Fruit fly (Drosophila melanogaster) whole organism, pupa: ENCODE measurements around the gene Lcp65Ag2.
A peak's percentile ranks its signal among the peaks of the same experiment; 100 is the strongest.

Experiments used
- CG10348 ChIP-seq: fragments of 200-800 bp; sonication (Bioruptor generic); IDR thresholded peaks from 2 replicates; pipeline ENCODE4 v1.3.6; 2022; ENCODE audit warnings: missing biosample characterization, missing genetic modification characterization
- CG12605 ChIP-seq: fragments of 200-800 bp; sonication (Bioruptor generic); IDR thresholded peaks from 2 replicates; pipeline ENCODE4 v1.3.6; 2022; ENCODE audit warnings: missing biosample characterization, missing genetic modification characterization
- CG13204 ChIP-seq: fragments of 200-800 bp; sonication (Bioruptor generic); optimal IDR thresholded peaks from 2 replicates; lab custom pipeline; 2018; ENCODE audit warnings: missing biosample characterization, mild to moderate bottlenecking, missing genetic modification characterization, moderate library complexity
- CG14655 ChIP-seq: fragments of 200-800 bp; sonication (Bioruptor generic); optimal IDR thresholded peaks from 3 replicates; lab custom pipeline; 2017; ENCODE audit warnings: mild to moderate bottlenecking, missing biosample characterization, missing genetic modification reagents, missing genetic modification characterization
- CG15710 ChIP-seq: fragments of 200-800 bp; sonication (Bioruptor generic); optimal IDR thresholded peaks from 2 replicates; lab custom pipeline; 2018; ENCODE audit warnings: missing biosample characterization, mild to moderate bottlenecking, missing genetic modification characterization, moderate library complexity
- CG17806 ChIP-seq: fragments of 200-800 bp; sonication (Bioruptor generic); optimal IDR thresholded peaks from 2 replicates; lab custom pipeline; 2018; ENCODE audit warnings: missing biosample characterization, mild to moderate bottlenecking, missing genetic modification characterization, moderate library complexity
- CG32121 ChIP-seq: fragments of 200-800 bp; sonication (Bioruptor generic); IDR thresholded peaks from 2 replicates; pipeline ENCODE4 v1.3.6; 2022; ENCODE audit warnings: missing biosample characterization, missing genetic modification characterization
- CG34367 ChIP-seq: fragments of 200-800 bp; sonication (Bioruptor generic); optimal IDR thresholded peaks from 2 replicates; lab custom pipeline; 2018; ENCODE audit warnings: missing biosample characterization, mild to moderate bottlenecking, missing genetic modification characterization
- CG4496 ChIP-seq: fragments of 200-800 bp; sonication (Bioruptor generic); IDR thresholded peaks from 3 replicates; pipeline ENCODE4 v1.3.6; 2022; ENCODE audit warnings: missing biosample characterization, missing genetic modification characterization
- CG8159 ChIP-seq: fragments of 200-800 bp; sonication (Bioruptor generic); optimal IDR thresholded peaks from 3 replicates; lab custom pipeline; 2018; ENCODE audit warnings: missing biosample characterization, mild to moderate bottlenecking, missing genetic modification characterization, moderate library complexity
- CG8301 ChIP-seq: fragments of 200-800 bp; sonication (Bioruptor generic); optimal IDR thresholded peaks from 2 replicates; lab custom pipeline; 2018; ENCODE audit warnings: missing biosample characterization, mild to moderate bottlenecking, missing genetic modification characterization
- CG9948 ChIP-seq: fragments of 200-800 bp; sonication (Bioruptor generic); optimal IDR thresholded peaks from 2 replicates; lab custom pipeline; 2018; ENCODE audit warnings: missing biosample characterization, mild to moderate bottlenecking, missing genetic modification characterization, moderate library complexity
- D1 ChIP-seq: fragments of 200-800 bp; sonication (Bioruptor generic); optimal IDR thresholded peaks from 2 replicates; lab custom pipeline; 2018; ENCODE audit warnings: missing biosample characterization, mild to moderate bottlenecking, missing genetic modification characterization, moderate library complexity
- EcR ChIP-seq: fragments of 200-800 bp; sonication (Bioruptor generic); optimal IDR thresholded peaks from 3 replicates; lab custom pipeline; 2019; ENCODE audit warnings: missing biosample characterization, missing genetic modification characterization, mild to moderate bottlenecking, moderate library complexity, missing genetic modification reagents
- Ets98B ChIP-seq: fragments of 200-800 bp; sonication (Bioruptor generic); IDR thresholded peaks from 2 replicates; pipeline ENCODE4 v1.3.6; 2022; ENCODE audit warnings: missing biosample characterization, missing genetic modification characterization
- Pif1A ChIP-seq: fragments of 200-800 bp; sonication (Bioruptor generic); optimal IDR thresholded peaks from 3 replicates; lab custom pipeline; 2016; ENCODE audit warnings: missing biosample characterization, missing genetic modification characterization
- Pif1B ChIP-seq: fragments of 200-800 bp; sonication (Bioruptor generic); optimal IDR thresholded peaks from 3 replicates; lab custom pipeline; 2016; ENCODE audit warnings: missing biosample characterization, missing genetic modification characterization
- Snoo ChIP-seq: fragments of 200-800 bp; sonication (Bioruptor generic); optimal IDR thresholded peaks from 3 replicates; lab custom pipeline; 2017; ENCODE audit warnings: missing biosample characterization, mild to moderate bottlenecking, missing genetic modification characterization, inconsistent platforms
- fd96Ca ChIP-seq: fragments of 200-800 bp; sonication (Bioruptor generic); IDR thresholded peaks from 3 replicates; pipeline ENCODE4 v1.3.6; 2022; ENCODE audit warnings: missing biosample characterization, missing genetic modification characterization
- gl ChIP-seq: fragments of 200-800 bp; sonication (Bioruptor generic); optimal IDR thresholded peaks from 2 replicates; lab custom pipeline; 2018; ENCODE audit warnings: missing biosample characterization, mild to moderate bottlenecking, missing genetic modification characterization
- rn ChIP-seq: fragments of 200-800 bp; sonication (Bioruptor generic); IDR thresholded peaks from 2 replicates; pipeline ENCODE4 v1.3.6; 2022; ENCODE audit warnings: missing biosample characterization, missing genetic modification characterization

Gene Lcp65Ag2

DNA sequence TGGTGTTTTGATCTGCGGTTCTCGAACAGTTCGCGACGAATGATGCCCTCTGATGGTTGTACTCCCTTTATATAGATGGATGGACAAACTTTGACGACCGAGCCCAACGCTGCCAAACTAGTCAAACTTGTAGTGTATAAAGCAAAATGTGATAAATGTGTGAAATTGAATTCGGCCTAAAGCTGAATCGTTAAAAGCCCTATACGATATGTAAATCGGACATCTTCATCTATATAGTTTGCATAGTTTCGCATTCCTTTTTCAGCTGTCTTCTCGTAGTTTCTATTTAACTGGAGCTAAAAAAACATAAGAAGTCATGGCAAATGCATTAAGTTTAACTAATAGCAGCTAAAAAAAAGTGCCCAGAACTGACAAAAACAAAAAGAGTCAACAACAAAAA lies at the start of gene Lcp65Ag2:
TSS of gene Lcp65Ag2 (minus strand) at position 48 of the 400 bp plus-strand sequence.
- TF ChIP-seq Pif1B (GFP tag; lab: Kevin White, UChicago): no peak
- no peak for TF ChIP-seq CG10348 (GFP tag; lab: Robert Waterston, UW)

- TF ChIP-seq CG15710 (tag; lab: Kevin White, UChicago) (peak; percentile 72), fd96Ca (GFP tag; lab: Robert Waterston, UW) (no peak), CG4496 (GFP tag; lab: Robert Waterston, UW) (peak; percentile 59; the same call in 2 of the 3 replicates), CG9948 (tag; lab: Kevin White, UChicago) (peak; percentile 52), CG32121 (GFP tag; lab: Robert Waterston, UW) (peak; percentile 17; the same call in 1 of the 2 replicates), CG17806 (tag; lab: Kevin White, UChicago) (peak; percentile 40), CG8301 (tag; lab: Kevin White, UChicago) (no peak)
These were observed 48.4 kb upstream of the Lcp65Ag2 start, which contains the start of gene CG10274 for dm6 chr3L:6181776-6182175. CG10274 (minus strand) TSS chr3L:6181829.

DNA sequence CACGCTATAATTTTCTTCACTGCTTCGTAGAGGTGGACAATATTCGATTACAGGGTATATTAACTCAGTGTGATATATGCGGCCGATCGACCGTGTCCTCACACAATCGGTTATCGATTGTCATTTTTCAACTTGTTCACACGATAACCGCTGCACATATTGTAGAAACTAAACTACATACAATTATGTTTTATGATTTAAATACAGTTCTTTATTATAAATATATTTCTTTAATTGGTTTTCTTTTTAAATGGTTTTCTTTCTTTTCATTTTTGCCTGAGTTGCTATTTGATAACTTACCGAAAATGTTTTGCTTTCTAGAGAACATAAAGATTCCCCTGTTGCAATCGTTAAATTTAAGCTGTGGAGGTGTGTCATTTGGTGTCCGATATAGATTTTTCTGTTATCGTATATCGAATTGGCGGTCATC lies 40.4 kb upstream of the Lcp65Ag2 start, which contains the start of the genes fmt and CG7376:
TSS of gene fmt (minus strand) at position 55 of the 430 bp plus-strand sequence.
TSS of gene CG7376 (plus strand) at position 423 of the 430 bp plus-strand sequence.
- peak; percentile 45 for TF ChIP-seq CG9948 (tag; lab: Kevin White, UChicago)
- no peak for TF ChIP-seq D1 (tag; lab: Kevin White, UChicago)

- TF ChIP-seq fd96Ca (GFP tag; lab: Robert Waterston, UW) (no peak), D1 (tag; lab: Kevin White, UChicago) (no peak), CG14655 (GFP tag; lab: Kevin White, UChicago) (no peak), CG10348 (GFP tag; lab: Robert Waterston, UW) (no peak), Pif1B (GFP tag; lab: Kevin White, UChicago) (no peak), CG32121 (GFP tag; lab: Robert Waterston, UW) (no peak), Snoo (tag; lab: Kevin White, UChicago) (no peak), EcR (no peak), gl (tag; lab: Kevin White, UChicago) (no peak), CG8159 (tag; lab: Kevin White, UChicago) (no peak), CG8301 (tag; lab: Kevin White, UChicago) (no peak), Ets98B (no peak), CG17806 (tag; lab: Kevin White, UChicago) (no peak), CG15710 (tag; lab: Kevin White, UChicago) (no peak), CG4496 (GFP tag; lab: Robert Waterston, UW) (no peak), Pif1A (no peak), CG9948 (tag; lab: Kevin White, UChicago) (no peak)
These were observed 29.2 kb upstream of the Lcp65Ag2 start, which contains the start of gene Prdm13 for dm6 chr3L:6162483-6163128. Prdm13 (plus strand) TSS chr3L:6163127.

DNA sequence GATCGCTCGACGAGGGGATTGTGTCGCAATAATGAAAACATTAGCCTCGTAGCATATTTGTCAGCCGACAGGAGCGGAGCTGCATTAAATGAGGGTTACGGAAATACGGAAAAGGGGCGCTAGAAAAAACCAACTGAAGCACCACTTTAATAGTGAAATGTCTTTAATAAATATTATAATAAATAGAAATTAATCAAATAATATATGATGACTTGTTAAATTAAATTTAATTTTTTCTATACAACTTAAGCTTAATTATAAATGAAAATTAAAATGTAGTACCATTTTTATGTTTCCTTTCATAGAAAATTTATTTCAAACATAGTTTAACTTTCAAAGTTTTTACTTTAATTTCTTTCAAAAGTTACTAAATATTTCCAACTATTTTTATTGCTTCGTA lies 28.6 kb upstream of the Lcp65Ag2 start:
- no peak for TF ChIP-seq Pif1B (GFP tag; lab: Kevin White, UChicago)
- TF ChIP-seq CG17806 (tag; lab: Kevin White, UChicago): no peak
- no peak for TF ChIP-seq rn (GFP tag; lab: Robert Waterston, UW)
- TF ChIP-seq CG14655 (GFP tag; lab: Kevin White, UChicago): no peak
- no peak for TF ChIP-seq CG4496 (GFP tag; lab: Robert Waterston, UW)
- no peak for TF ChIP-seq CG13204 (GFP tag; lab: Kevin White, UChicago)
- TF ChIP-seq CG15710 (tag; lab: Kevin White, UChicago): no peak
- TF ChIP-seq Snoo (tag; lab: Kevin White, UChicago): no peak
- no peak for TF ChIP-seq D1 (tag; lab: Kevin White, UChicago)
- no peak for TF ChIP-seq gl (tag; lab: Kevin White, UChicago)
- TF ChIP-seq EcR: no peak
- TF ChIP-seq CG12605 (GFP tag; lab: Robert Waterston, UW): no peak
- no peak for TF ChIP-seq CG9948 (tag; lab: Kevin White, UChicago)
- TF ChIP-seq, all 21 proteins: peak for 0

dm6 chr3L:6160514-6160913 lies 27.1 kb upstream of the Lcp65Ag2 start, which contains the start of gene Cpr65Az:
Cpr65Az (plus strand) TSS chr3L:6160814.
- TF ChIP-seq CG4496 (GFP tag; lab: Robert Waterston, UW) (no peak), CG13204 (GFP tag; lab: Kevin White, UChicago) (no peak), Pif1A (no peak), CG12605 (GFP tag; lab: Robert Waterston, UW) (no peak), gl (tag; lab: Kevin White, UChicago) (no peak), Pif1B (GFP tag; lab: Kevin White, UChicago) (no peak), fd96Ca (GFP tag; lab: Robert Waterston, UW) (no peak), CG15710 (tag; lab: Kevin White, UChicago) (no peak), CG9948 (tag; lab: Kevin White, UChicago) (no peak), CG34367 (no peak), Snoo (tag; lab: Kevin White, UChicago) (no peak)
- TF ChIP-seq, all 21 proteins: peak for 0
